Worm (Caenorhabditis elegans): ENCODE results near the gene osm-5.

- TF ChIP-seq flt-1 (GFP tag; IDR thresholded peaks at IDR 0.05) (no peak), ref-1 (GFP tag; conservative IDR thresholded peaks at IDR 0.05) (no peak), ztf-23 (GFP tag; IDR thresholded peaks at IDR 0.05) (no peak), T22C8.4 (GFP tag; IDR thresholded peaks at IDR 0.05) (no peak), ztf-29 (GFP tag; IDR thresholded peaks at IDR 0.05) (no peak), tab-1 (GFP tag; IDR thresholded peaks at IDR 0.05) (no peak), klf-2 (GFP tag; conservative IDR thresholded peaks at IDR 0.05) (no peak), cog-1 (tag; optimal IDR thresholded peaks at IDR 0.05) (no peak)
Observed at ce11 chrX:2939526-2939925, 44.5 kb upstream of the osm-5 start.
